Fruit fly (Drosophila melanogaster) S2 (cell line): ENCODE results near the gene Ubc87F.

Source experiments
- CG8478 ChIP-seq: fragments of >200 bp; optimal IDR thresholded peaks from 2 replicates; lab custom pipeline; 2018
- CTCF ChIP-seq, 2 experiments: fragments of >200 bp; optimal IDR thresholded peaks; 2 replicates each; lab custom pipeline; 2018

DNA sequence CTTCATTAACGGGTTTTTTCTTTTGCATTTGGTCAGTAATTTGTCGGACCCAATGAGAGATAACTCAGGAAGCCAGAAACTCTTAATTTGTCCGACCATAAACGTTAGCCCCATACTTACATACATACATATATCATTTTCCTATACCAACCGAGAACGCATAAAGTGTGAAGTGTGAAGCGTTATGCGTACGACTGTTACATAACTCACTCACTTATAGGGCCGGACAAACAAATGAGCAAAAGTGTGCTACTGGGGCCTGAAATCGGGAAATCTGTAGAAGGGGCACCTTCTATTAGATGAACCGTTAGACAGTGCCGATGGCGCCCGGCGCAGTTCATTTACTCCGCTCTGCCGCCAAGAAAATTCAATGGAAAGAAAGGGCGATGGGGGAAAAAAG lies 4.0 kb upstream of the Ubc87F start:
- TF ChIP-seq CTCF (optimal IDR thresholded peaks at IDR 0.05; lab: Kevin White, UChicago) (no peak), CG8478 (no peak)
